Worm (Caenorhabditis elegans) whole organism, early embryonic: ENCODE data around the gene F48A11.4.

Source experiments
- B0310.2 ChIP-seq: sonication (generic microtip); optimal IDR thresholded peaks from 2 replicates; lab custom pipeline; 2016; ENCODE audit warnings: mild to moderate bottlenecking, missing genetic modification characterization, missing compliant biosample characterization
- F13C5.2 ChIP-seq: sonication (generic microtip); optimal IDR thresholded peaks from 2 replicates; lab custom pipeline; 2017; ENCODE audit warnings: mild to moderate bottlenecking, missing genetic modification characterization, inconsistent platforms, missing compliant biosample characterization
- aly-1 ChIP-seq: sonication (generic microtip); optimal IDR thresholded peaks from 2 replicates; lab custom pipeline; 2016; ENCODE audit warnings: missing genetic modification characterization, missing compliant biosample characterization
- ama-1 ChIP-seq: fragments of 150-350 bp; optimal IDR thresholded peaks from 2 replicates; lab custom pipeline; 2014
- ceh-13 ChIP-seq: fragments of 200-800 bp; sonication (Bioruptor generic); optimal IDR thresholded peaks from 2 replicates; lab custom pipeline; 2018; ENCODE audit warnings: mild to moderate bottlenecking, missing genetic modification characterization, missing compliant biosample characterization
- ceh-36 ChIP-seq: sonication (generic microtip); optimal IDR thresholded peaks from 2 replicates; lab custom pipeline; 2016; ENCODE audit warnings: missing genetic modification characterization, inconsistent platforms, missing compliant biosample characterization
- ets-7 ChIP-seq: sonication (generic microtip); optimal IDR thresholded peaks from 2 replicates; lab custom pipeline; 2016; ENCODE audit warnings: missing genotype, missing genetic modification characterization, missing compliant biosample characterization
- flt-1 ChIP-seq: fragments of 200-800 bp; sonication (Bioruptor generic); IDR thresholded peaks from 2 replicates; pipeline ENCODE4 v1.3.6; 2022; ENCODE audit warnings: missing genetic modification characterization, missing compliant biosample characterization
- hmbx-1 ChIP-seq: sonication (generic microtip); optimal IDR thresholded peaks from 2 replicates; lab custom pipeline; 2016; ENCODE audit warnings: mild to moderate bottlenecking, missing genetic modification characterization, missing compliant biosample characterization
- hmg-4 ChIP-seq: fragments of 200-800 bp; sonication (Bioruptor generic); optimal IDR thresholded peaks from 2 replicates; lab custom pipeline; 2018; ENCODE audit warnings: mild to moderate bottlenecking, missing genetic modification characterization, missing compliant biosample characterization
- hnd-1 ChIP-seq: sonication (generic microtip); optimal IDR thresholded peaks from 2 replicates; lab custom pipeline; 2016; ENCODE audit warnings: missing genetic modification characterization, missing compliant biosample characterization
- pes-1 ChIP-seq: fragments of 200-800 bp; sonication (Bioruptor generic); IDR thresholded peaks from 2 replicates; pipeline ENCODE4 v1.3.6; 2022; ENCODE audit warnings: missing genetic modification reagents, missing genetic modification characterization, missing compliant biosample characterization
- scrt-1 ChIP-seq: fragments of 200-800 bp; sonication (Bioruptor generic); IDR thresholded peaks from 2 replicates; pipeline ENCODE4 v1.3.6; 2022; ENCODE audit warnings: missing genetic modification characterization, missing compliant biosample characterization
- sea-1 ChIP-seq: fragments of 200-800 bp; sonication (Bioruptor generic); conservative IDR thresholded peaks from 2 replicates; pipeline ENCODE4 v1.3.6; 2022; ENCODE audit warnings: missing genetic modification characterization, missing compliant biosample characterization
- tbx-11 ChIP-seq: fragments of 200-800 bp; sonication (Bioruptor generic); IDR thresholded peaks from 2 replicates; pipeline ENCODE4 v1.3.6; 2022; ENCODE audit warnings: missing genetic modification characterization, missing compliant biosample characterization
- tbx-37 ChIP-seq: fragments of 200-800 bp; sonication (Bioruptor generic); conservative IDR thresholded peaks from 2 replicates; pipeline ENCODE4 v1.3.6; 2022; ENCODE audit warnings: missing genetic modification reagents, missing genetic modification characterization, missing compliant biosample characterization
- tra-4 ChIP-seq: sonication (generic microtip); optimal IDR thresholded peaks from 2 replicates; lab custom pipeline; 2017; ENCODE audit warnings: missing genetic modification characterization, missing compliant biosample characterization

Gene F48A11.4

ce11 chrII:216598-216997, at the start of gene F48A11.4:
Gene F48A11.4, minus strand, starts transcription at chrII:216621.
- TF ChIP-seq B0310.2 (tag; lab: Kevin White, UChicago) (no peak), ceh-36 (tag; lab: Kevin White, UChicago) (no peak), ets-7 (tag; lab: Kevin White, UChicago) (no peak), sea-1 (0 out of 2 replicates have a peak, but pooled peaks have one; percentile 41), pes-1 (GFP tag; lab: Robert Waterston, UW) (peak; percentile 11; the same call in 1 of the 2 replicates), hmbx-1 (tag; lab: Kevin White, UChicago) (peak; percentile 47), aly-1 (tag; lab: Kevin White, UChicago) (no peak), hmg-4 (GFP tag; lab: Kevin White, UChicago) (peak; percentile 44), F13C5.2 (tag; lab: Kevin White, UChicago) (peak; percentile 77), tbx-37 (GFP tag; lab: Robert Waterston, UW) (peak; percentile 52), hnd-1 (no peak), flt-1 (peak; percentile 57; the same call in 1 of the 2 replicates), ceh-13 (GFP tag; lab: Kevin White, UChicago) (no peak), tbx-11 (GFP tag; lab: Robert Waterston, UW) (0 out of 2 replicates have a peak, but pooled peaks have one; percentile 23), ama-1 (lab: Kevin White, UChicago) (no peak), tra-4 (tag; lab: Kevin White, UChicago) (no peak), scrt-1 (no peak)

- no peak for TF ChIP-seq scrt-1
- no peak for TF ChIP-seq sea-1
- TF ChIP-seq tbx-11 (GFP tag; lab: Robert Waterston, UW): no peak
- TF ChIP-seq F13C5.2 (tag; lab: Kevin White, UChicago): no peak
- TF ChIP-seq hmg-4 (GFP tag; lab: Kevin White, UChicago): no peak
- no peak for TF ChIP-seq flt-1
- no peak for TF ChIP-seq tra-4 (tag; lab: Kevin White, UChicago)
- no peak for TF ChIP-seq ceh-13 (GFP tag; lab: Kevin White, UChicago)
- TF ChIP-seq ceh-36 (tag; lab: Kevin White, UChicago): no peak
- TF ChIP-seq B0310.2 (tag; lab: Kevin White, UChicago): no peak
- no peak for TF ChIP-seq hnd-1
- TF ChIP-seq hmbx-1 (tag; lab: Kevin White, UChicago): no peak
- no peak for TF ChIP-seq aly-1 (tag; lab: Kevin White, UChicago)
- TF ChIP-seq ets-7 (tag; lab: Kevin White, UChicago): no peak
Observed at ce11 chrII:264053-264452, 47.6 kb upstream of the F48A11.4 start, which contains the start of gene B0432.14. Gene B0432.14, plus strand, starts transcription at chrII:264353.

- no peak for TF ChIP-seq hmbx-1 (tag; lab: Kevin White, UChicago)
- TF ChIP-seq pes-1 (GFP tag; lab: Robert Waterston, UW): no peak
- no peak for TF ChIP-seq scrt-1
- no peak for TF ChIP-seq B0310.2 (tag; lab: Kevin White, UChicago)
- no peak for TF ChIP-seq sea-1
- no peak for TF ChIP-seq flt-1
- no peak for TF ChIP-seq tbx-11 (GFP tag; lab: Robert Waterston, UW)
- no peak for TF ChIP-seq tbx-37 (GFP tag; lab: Robert Waterston, UW)
- TF ChIP-seq tra-4 (tag; lab: Kevin White, UChicago): no peak
- no peak for TF ChIP-seq ets-7 (tag; lab: Kevin White, UChicago)
- no peak for TF ChIP-seq ama-1 (lab: Kevin White, UChicago)
- no peak for TF ChIP-seq aly-1 (tag; lab: Kevin White, UChicago)
- TF ChIP-seq ceh-36 (tag; lab: Kevin White, UChicago): no peak
- TF ChIP-seq hmg-4 (GFP tag; lab: Kevin White, UChicago): no peak
Observed at ce11 chrII:263563-263962, 47.1 kb upstream of the F48A11.4 start, which contains the start of gene scc-2. Gene scc-2, minus strand, starts transcription at chrII:263663.

ce11 chrII:257519-257918, 41.1 kb upstream of the F48A11.4 start, which contains the start of gene cat-2:
Gene cat-2, plus strand, starts transcription at chrII:257819.
- TF ChIP-seq ets-7 (tag; lab: Kevin White, UChicago): no peak
- no peak for TF ChIP-seq ceh-36 (tag; lab: Kevin White, UChicago)
- TF ChIP-seq tbx-37 (GFP tag; lab: Robert Waterston, UW): no peak
- TF ChIP-seq flt-1: no peak
- no peak for TF ChIP-seq sea-1
- no peak for TF ChIP-seq pes-1 (GFP tag; lab: Robert Waterston, UW)
- no peak for TF ChIP-seq ceh-13 (GFP tag; lab: Kevin White, UChicago)
- no peak for TF ChIP-seq aly-1 (tag; lab: Kevin White, UChicago)
- TF ChIP-seq hnd-1: no peak
- no peak for TF ChIP-seq F13C5.2 (tag; lab: Kevin White, UChicago)
- TF ChIP-seq tbx-11 (GFP tag; lab: Robert Waterston, UW): no peak
- TF ChIP-seq hmbx-1 (tag; lab: Kevin White, UChicago): no peak
- TF ChIP-seq tra-4 (tag; lab: Kevin White, UChicago): no peak
- no peak for TF ChIP-seq hmg-4 (GFP tag; lab: Kevin White, UChicago)
- no peak for TF ChIP-seq scrt-1
- no peak for TF ChIP-seq ama-1 (lab: Kevin White, UChicago)
- TF ChIP-seq B0310.2 (tag; lab: Kevin White, UChicago): no peak

ce11 chrII:255124-255523, 38.7 kb upstream of the F48A11.4 start:
- TF ChIP-seq tbx-37 (GFP tag; lab: Robert Waterston, UW) (peak; percentile 65; the same call in 1 of the 2 replicates), sea-1 (peak; percentile 61; the same call in 1 of the 2 replicates), aly-1 (tag; lab: Kevin White, UChicago) (peak; percentile 73), ceh-36 (tag; lab: Kevin White, UChicago) (peak; percentile 78), B0310.2 (tag; lab: Kevin White, UChicago) (peak; percentile 39), pes-1 (GFP tag; lab: Robert Waterston, UW) (peak; percentile 80), tbx-11 (GFP tag; lab: Robert Waterston, UW) (peak; percentile 79), ama-1 (lab: Kevin White, UChicago) (no peak), hmbx-1 (tag; lab: Kevin White, UChicago) (peak; percentile 77), hnd-1 (peak; percentile 40), F13C5.2 (tag; lab: Kevin White, UChicago) (peak; percentile 96), ceh-13 (GFP tag; lab: Kevin White, UChicago) (peak; percentile 33), scrt-1 (peak; percentile 81), hmg-4 (GFP tag; lab: Kevin White, UChicago) (peak; percentile 84), ets-7 (tag; lab: Kevin White, UChicago) (peak; percentile 52), flt-1 (peak; percentile 77), tra-4 (tag; lab: Kevin White, UChicago) (no peak)

- TF ChIP-seq ama-1 (lab: Kevin White, UChicago) (no peak), hnd-1 (no peak), hmbx-1 (tag; lab: Kevin White, UChicago) (no peak), hmg-4 (GFP tag; lab: Kevin White, UChicago) (no peak), flt-1 (no peak), ceh-13 (GFP tag; lab: Kevin White, UChicago) (no peak), ets-7 (tag; lab: Kevin White, UChicago) (no peak), tbx-37 (GFP tag; lab: Robert Waterston, UW) (no peak), tbx-11 (GFP tag; lab: Robert Waterston, UW) (no peak), ceh-36 (tag; lab: Kevin White, UChicago) (no peak), tra-4 (tag; lab: Kevin White, UChicago) (no peak), sea-1 (no peak), B0310.2 (tag; lab: Kevin White, UChicago) (no peak), aly-1 (tag; lab: Kevin White, UChicago) (no peak), F13C5.2 (tag; lab: Kevin White, UChicago) (no peak), pes-1 (GFP tag; lab: Robert Waterston, UW) (no peak), scrt-1 (no peak)
Observed at ce11 chrII:247736-248135, 31.3 kb upstream of the F48A11.4 start.
